Worm (Caenorhabditis elegans): ENCODE results near the gene F52E1.5.
"Not testable (repeated sequence)": the region's sequence is repeated elsewhere in the genome, so short reads cannot be mapped to it uniquely, and the experiment has no call there.

ce11 chrV:8340924-8341323 is 38.4 kb upstream of the F52E1.5 start, which contains the start of gene C08D8.7:
- TF ChIP-seq ceh-82 (tag; optimal IDR thresholded peaks at IDR 0.05); nhr-47 (tag; optimal IDR thresholded peaks at IDR 0.05); skn-1 (tag; optimal IDR thresholded peaks at IDR 0.05); snpc-4 (tag; optimal IDR thresholded peaks at IDR 0.05); unc-62 (GFP tag; optimal IDR thresholded peaks at IDR 0.05); jun-1 (tag; optimal IDR thresholded peaks at IDR 0.05); dpl-1 (GFP tag; optimal IDR thresholded peaks at IDR 0.05); fos-1 (tag; optimal IDR thresholded peaks at IDR 0.05); isw-1 (GFP tag; IDR thresholded peaks at IDR 0.05): not testable (repeated sequence)
